Fruit fly (Drosophila melanogaster): ENCODE data around the gene olf413.

Gene olf413

dm6 chr3L:22135849-22136248 lies at the start of gene olf413 (continued):
- peak; percentile 28; the same call in 1 of the 2 replicates for TF ChIP-seq Bgb (GFP tag; IDR thresholded peaks at IDR 0.05; ENCODE audit: partially characterized antibody)
- TF ChIP-seq Sin3A (optimal IDR thresholded peaks at IDR 0.05): no peak
- TF ChIP-seq CG3995 (GFP tag; optimal IDR thresholded peaks at IDR 0.05): no peak
- TF ChIP-seq en (GFP tag; optimal IDR thresholded peaks at IDR 0.05): no peak
- 0 out of 2 replicates have a peak, but pooled peaks have one; percentile 25 for TF ChIP-seq bowl (GFP tag; IDR thresholded peaks at IDR 0.05)
- no peak for TF ChIP-seq fru (optimal IDR thresholded peaks at IDR 0.05)
- TF ChIP-seq CTCF (GFP tag; optimal IDR thresholded peaks at IDR 0.05): no peak
- TF ChIP-seq zen2 (GFP tag; IDR thresholded peaks at IDR 0.05; ENCODE audit: partially characterized antibody): peak; percentile 39; the same call in 1 of the 3 replicates
- TF ChIP-seq zf30C (GFP tag; optimal IDR thresholded peaks at IDR 0.05): no peak
- TF ChIP-seq CG11456 (GFP tag; IDR thresholded peaks at IDR 0.05): no peak
- TF ChIP-seq pb (GFP tag; optimal IDR thresholded peaks at IDR 0.05): peak; percentile 19
- peak; percentile 0 for TF ChIP-seq tap (tag; optimal IDR thresholded peaks at IDR 0.05)
- TF ChIP-seq emc (GFP tag; optimal IDR thresholded peaks at IDR 0.05): no peak
- TF ChIP-seq CG32532 (GFP tag; IDR thresholded peaks at IDR 0.05): peak; percentile 23; the same call in 1 of the 2 replicates
- TF ChIP-seq CG12744 (GFP tag; optimal IDR thresholded peaks at IDR 0.05): no peak
- peak; percentile 1 for TF ChIP-seq Xbp1 (GFP tag; optimal IDR thresholded peaks at IDR 0.05)
- TF ChIP-seq CG15514 (GFP tag; optimal IDR thresholded peaks at IDR 0.05): peak; percentile 86
- TF ChIP-seq tna (GFP tag; IDR thresholded peaks at IDR 0.05; ENCODE audit: partially characterized antibody): 0 out of 2 replicates have a peak, but pooled peaks have one; percentile 41
- no peak for TF ChIP-seq CG6813 (GFP tag; optimal IDR thresholded peaks at IDR 0.05)
- no peak for TF ChIP-seq Neu2 (GFP tag; optimal IDR thresholded peaks at IDR 0.05; ENCODE audit: borderline replicate concordance)
- TF ChIP-seq bbx (GFP tag; IDR thresholded peaks at IDR 0.05; ENCODE audit: partially characterized antibody): peak; percentile 48; the same call in 1 of the 2 replicates
- 0 out of 3 replicates have a peak, but pooled peaks have one; percentile 53 for TF ChIP-seq Dbx (GFP tag; IDR thresholded peaks at IDR 0.05)
- peak; percentile 11 for TF ChIP-seq ac (GFP tag; optimal IDR thresholded peaks at IDR 0.05)
- 0 out of 2 replicates have a peak, but pooled peaks have one; percentile 11 for TF ChIP-seq ara (GFP tag; IDR thresholded peaks at IDR 0.05)
- TF ChIP-seq slou (GFP tag; optimal IDR thresholded peaks at IDR 0.05): no peak
- peak; percentile 59; the same call in 2 of the 3 replicates for TF ChIP-seq CG6791 (GFP tag; IDR thresholded peaks at IDR 0.05; ENCODE audit: partially characterized antibody)
- TF ChIP-seq CG1602 (GFP tag; optimal IDR thresholded peaks at IDR 0.05): no peak
- TF ChIP-seq HmgD (GFP tag; optimal IDR thresholded peaks at IDR 0.05): peak; percentile 26
- TF ChIP-seq aop (GFP tag; IDR thresholded peaks at IDR 0.05): peak; percentile 30; the same call in 1 of the 2 replicates
- peak; percentile 88 for TF ChIP-seq Deaf1 (tag; optimal IDR thresholded peaks at IDR 0.05)
- no peak for TF ChIP-seq tgo (GFP tag; IDR thresholded peaks at IDR 0.05)
- no peak for TF ChIP-seq CG17612 (GFP tag; IDR thresholded peaks at IDR 0.05)
- TF ChIP-seq CG11398 (GFP tag; optimal IDR thresholded peaks at IDR 0.05): no peak
- no peak for TF ChIP-seq Drgx (GFP tag; IDR thresholded peaks at IDR 0.05)
- peak; percentile 11 for TF ChIP-seq stwl (tag; optimal IDR thresholded peaks at IDR 0.05)
- no peak for TF ChIP-seq BtbVII (GFP tag; optimal IDR thresholded peaks at IDR 0.05)
- TF ChIP-seq Scr (GFP tag; IDR thresholded peaks at IDR 0.05; ENCODE audit: partially characterized antibody): peak; percentile 32
- no peak for TF ChIP-seq br (optimal IDR thresholded peaks at IDR 0.05)
- TF ChIP-seq CG15601 (tag; optimal IDR thresholded peaks at IDR 0.05): peak; percentile 99
- TF ChIP-seq HLH3B (GFP tag; IDR thresholded peaks at IDR 0.05): peak; percentile 31; the same call in 1 of the 2 replicates
- TF ChIP-seq Max (GFP tag; optimal IDR thresholded peaks at IDR 0.05): no peak
- peak; percentile 49 for TF ChIP-seq CG5180 (GFP tag; optimal IDR thresholded peaks at IDR 0.05)
- TF ChIP-seq CG8281 (tag; optimal IDR thresholded peaks at IDR 0.05): no peak
- peak; percentile 66 for TF ChIP-seq Kr (GFP tag; optimal IDR thresholded peaks at IDR 0.05)
- peak; percentile 31 for TF ChIP-seq Meics (GFP tag; optimal IDR thresholded peaks at IDR 0.05)
- TF ChIP-seq gt (GFP tag; IDR thresholded peaks at IDR 0.05): no peak
- TF ChIP-seq CG2129 (GFP tag; IDR thresholded peaks at IDR 0.05; ENCODE audit: partially characterized antibody): no peak
- peak; percentile 78 for TF ChIP-seq CG3163 (GFP tag; optimal IDR thresholded peaks at IDR 0.05)
- peak; percentile 11 for TF ChIP-seq CG4707 (GFP tag; optimal IDR thresholded peaks at IDR 0.05)
- peak; percentile 76; the same call in 1 of the 2 replicates for TF ChIP-seq chm (GFP tag; IDR thresholded peaks at IDR 0.05)
- TF ChIP-seq pan (optimal IDR thresholded peaks at IDR 0.05): no peak
- peak in 1 of 2 experiments; percentile 33 for TF ChIP-seq pan (GFP tag; optimal IDR thresholded peaks at IDR 0.05 in 1 of 2, IDR thresholded peaks at IDR 0.05 in 1 of 2)
